Fruit fly (Drosophila melanogaster) whole organism, embryonic: Measurements from ENCODE around the gene Sytbeta.

Experiments used
- Atf6 ChIP-seq: fragments of 200-800 bp; sonication (Bioruptor generic); IDR thresholded peaks from 2 replicates; pipeline ENCODE4 v1.3.6; 2022; ENCODE audit warnings: missing biosample characterization, missing genetic modification characterization
- BEAF-32 ChIP-seq: fragments of 200-800 bp; sonication (Bioruptor generic); optimal IDR thresholded peaks from 3 replicates; lab custom pipeline; 2017; ENCODE audit warnings: missing biosample characterization, missing genetic modification characterization, mild to moderate bottlenecking, moderate library complexity, missing genetic modification reagents
- Blimp-1 ChIP-seq: fragments of 200-800 bp; sonication (Bioruptor generic); optimal IDR thresholded peaks from 3 replicates; lab custom pipeline; 2018; ENCODE audit warnings: missing biosample characterization, missing genetic modification characterization, mild to moderate bottlenecking, moderate library complexity, missing genetic modification reagents
- CG11398 ChIP-seq: fragments of 200-800 bp; sonication (Bioruptor generic); optimal IDR thresholded peaks from 2 replicates; lab custom pipeline; 2016; ENCODE audit warnings: missing biosample characterization, missing genetic modification characterization
- CG11695 ChIP-seq: fragments of 200-800 bp; sonication (Bioruptor generic); IDR thresholded peaks from 3 replicates; pipeline ENCODE4 v1.3.6; 2022; ENCODE audit warnings: missing biosample characterization, missing genetic modification characterization
- CG12104 ChIP-seq: fragments of 200-800 bp; sonication (Bioruptor generic); optimal IDR thresholded peaks from 3 replicates; lab custom pipeline; 2016; ENCODE audit warnings: missing biosample characterization, missing genetic modification characterization
- CG12659 ChIP-seq: fragments of 200-800 bp; sonication (Bioruptor generic); optimal IDR thresholded peaks from 3 replicates; lab custom pipeline; 2017; ENCODE audit warnings: mild to moderate bottlenecking, missing biosample characterization, missing genetic modification reagents, missing genetic modification characterization
- CG12744 ChIP-seq: fragments of 200-800 bp; sonication (Bioruptor generic); optimal IDR thresholded peaks from 2 replicates; lab custom pipeline; 2016; ENCODE audit warnings: missing biosample characterization, missing genetic modification characterization
- CG14014 ChIP-seq: fragments of 200-800 bp; sonication (Bioruptor generic); IDR thresholded peaks from 2 replicates; pipeline ENCODE4 v1.3.6; 2022; ENCODE audit warnings: missing biosample characterization, missing genetic modification characterization
- CG14710 ChIP-seq: fragments of 200-800 bp; sonication (Bioruptor generic); optimal IDR thresholded peaks from 3 replicates; lab custom pipeline; 2019; ENCODE audit warnings: missing biosample characterization, mild to moderate bottlenecking, missing genetic modification characterization, moderate library complexity
- CG14860 ChIP-seq: fragments of 200-800 bp; sonication (Bioruptor generic); IDR thresholded peaks from 3 replicates; pipeline ENCODE4 v1.3.6; 2022; ENCODE audit warnings: missing biosample characterization, missing genetic modification characterization; ENCODE audit not compliant: partially characterized antibody
- CG15073 ChIP-seq: fragments of 200-800 bp; sonication (Bioruptor generic); optimal IDR thresholded peaks from 2 replicates; lab custom pipeline; 2016; ENCODE audit warnings: missing biosample characterization, missing genetic modification characterization
- CG1647 ChIP-seq: fragments of 200-800 bp; sonication (Bioruptor generic); optimal IDR thresholded peaks from 3 replicates; lab custom pipeline; 2016; ENCODE audit warnings: missing biosample characterization, missing genetic modification characterization
- CG17612 ChIP-seq: fragments of 200-800 bp; sonication (Bioruptor generic); IDR thresholded peaks from 2 replicates; pipeline ENCODE4 v1.3.6; 2022; ENCODE audit warnings: missing biosample characterization, missing genetic modification characterization
- CG17802 ChIP-seq: fragments of 200-800 bp; sonication (Bioruptor generic); optimal IDR thresholded peaks from 2 replicates; lab custom pipeline; 2018; ENCODE audit warnings: missing biosample characterization, mild to moderate bottlenecking, missing genetic modification characterization, moderate library complexity
- CG17829 ChIP-seq: fragments of 200-800 bp; optimal IDR thresholded peaks from 2 replicates; lab custom pipeline; 2019; ENCODE audit warnings: missing biosample characterization, mild to moderate bottlenecking, missing genetic modification characterization, moderate library complexity
- CG2116 ChIP-seq: fragments of 200-800 bp; sonication (Bioruptor generic); optimal IDR thresholded peaks from 3 replicates; lab custom pipeline; 2018; ENCODE audit warnings: missing biosample characterization, mild to moderate bottlenecking, missing genetic modification characterization
- CG2889 ChIP-seq: fragments of 200-800 bp; sonication (Bioruptor generic); IDR thresholded peaks from 3 replicates; pipeline ENCODE4 v1.3.6; 2022; ENCODE audit warnings: missing biosample characterization, missing genetic modification characterization
- CG31388 ChIP-seq: fragments of 200-800 bp; sonication (Bioruptor generic); optimal IDR thresholded peaks from 2 replicates; lab custom pipeline; 2016; ENCODE audit warnings: missing biosample characterization, missing genetic modification characterization
- CG7839 ChIP-seq: fragments of 200-800 bp; sonication (Bioruptor generic); optimal IDR thresholded peaks from 3 replicates; lab custom pipeline; 2018; ENCODE audit warnings: missing biosample characterization, mild to moderate bottlenecking, missing genetic modification characterization, moderate library complexity
- CG8388 ChIP-seq: fragments of 200-800 bp; sonication (Bioruptor generic); optimal IDR thresholded peaks from 2 replicates; lab custom pipeline; 2019; ENCODE audit warnings: missing biosample characterization, mild to moderate bottlenecking, missing genetic modification characterization, moderate library complexity
- CG9215 ChIP-seq: fragments of 200-800 bp; sonication (Bioruptor generic); IDR thresholded peaks from 2 replicates; pipeline ENCODE4 v1.3.6; 2022; ENCODE audit warnings: missing biosample characterization, missing genetic modification characterization
- CG9727 ChIP-seq: fragments of 200-800 bp; sonication (Bioruptor generic); optimal IDR thresholded peaks from 3 replicates; lab custom pipeline; 2017; ENCODE audit warnings: missing biosample characterization, mild to moderate bottlenecking, missing genetic modification characterization
- Dbx ChIP-seq: fragments of 200-800 bp; sonication (Bioruptor generic); IDR thresholded peaks from 3 replicates; pipeline ENCODE4 v1.3.6; 2022; ENCODE audit warnings: missing biosample characterization, missing genetic modification characterization
- Doc2 ChIP-seq: fragments of 200-800 bp; sonication (Bioruptor generic); IDR thresholded peaks from 2 replicates; pipeline ENCODE4 v1.3.6; 2022; ENCODE audit warnings: missing biosample characterization, missing genetic modification characterization
- Gug ChIP-seq: fragments of 200-800 bp; sonication (Bioruptor generic); IDR thresholded peaks from 4 replicates; pipeline ENCODE4 v1.3.6; 2022; ENCODE audit warnings: missing biosample characterization, missing genetic modification characterization
- HLH54F ChIP-seq: fragments of 200-800 bp; sonication (Bioruptor generic); optimal IDR thresholded peaks from 3 replicates; lab custom pipeline; 2016; ENCODE audit warnings: missing biosample characterization, missing genetic modification characterization
- HLHmδ ChIP-seq: fragments of 200-800 bp; sonication (Bioruptor generic); optimal IDR thresholded peaks from 2 replicates; lab custom pipeline; 2018; ENCODE audit warnings: missing biosample characterization, mild to moderate bottlenecking, missing genetic modification characterization, moderate library complexity
- MBD-R2 ChIP-seq: fragments of 200-800 bp; sonication (Bioruptor generic); IDR thresholded peaks from 2 replicates; pipeline ENCODE4 v1.3.6; 2022; ENCODE audit warnings: missing biosample characterization, missing genetic modification characterization
- Poxn ChIP-seq: fragments of 200-800 bp; sonication (Bioruptor generic); IDR thresholded peaks from 2 replicates; pipeline ENCODE4 v1.3.6; 2022; ENCODE audit warnings: missing biosample characterization, missing genetic modification characterization
- Six4 ChIP-seq: fragments of 200-800 bp; sonication (Bioruptor generic); optimal IDR thresholded peaks from 2 replicates; lab custom pipeline; 2016; ENCODE audit warnings: missing biosample characterization, missing genetic modification characterization
- Sry-δ ChIP-seq: fragments of 200-800 bp; sonication (Bioruptor generic); optimal IDR thresholded peaks from 2 replicates; lab custom pipeline; 2016; ENCODE audit warnings: missing biosample characterization, missing genetic modification characterization
- Stat92E ChIP-seq, 3 experiments: fragments of >200 bp in 2 of 3; fragments of 200-800 bp in 1 of 3; sonication (Bioruptor generic) in 1 of 3; optimal IDR thresholded peaks; 2 replicates each; lab custom pipeline; 2017 to 2019; ENCODE audit warnings: missing biosample characterization in 3 of 3, missing genetic modification characterization in 3 of 3, mild to moderate bottlenecking in 1 of 3, moderate library complexity in 1 of 3
- ato ChIP-seq: fragments of 200-800 bp; sonication (Bioruptor generic); IDR thresholded peaks from 2 replicates; pipeline ENCODE4 v1.3.6; 2022; ENCODE audit warnings: missing biosample characterization, missing genetic modification characterization; ENCODE audit not compliant: partially characterized antibody
- gcm ChIP-seq: fragments of 200-800 bp; sonication (Bioruptor generic); optimal IDR thresholded peaks from 2 replicates; lab custom pipeline; 2019; ENCODE audit warnings: missing biosample characterization, mild to moderate bottlenecking, missing genetic modification characterization, moderate library complexity
- ind ChIP-seq: fragments of 200-800 bp; sonication (Bioruptor generic); optimal IDR thresholded peaks from 3 replicates; lab custom pipeline; 2016; ENCODE audit warnings: missing biosample characterization, missing genetic modification characterization
- knrl ChIP-seq: fragments of 200-800 bp; sonication (Bioruptor generic); IDR thresholded peaks from 3 replicates; pipeline ENCODE4 v1.3.6; 2022; ENCODE audit warnings: missing biosample characterization, missing genetic modification characterization; ENCODE audit not compliant: partially characterized antibody
- lab ChIP-seq: fragments of 200-800 bp; sonication (Bioruptor generic); optimal IDR thresholded peaks from 3 replicates; lab custom pipeline; 2017; ENCODE audit warnings: missing biosample characterization, missing genetic modification characterization, mild to moderate bottlenecking, moderate library complexity, missing genetic modification reagents
- lmd ChIP-seq: fragments of 200-800 bp; sonication (Bioruptor generic); IDR thresholded peaks from 2 replicates; pipeline ENCODE4 v1.3.6; 2022; ENCODE audit warnings: missing biosample characterization, missing genetic modification characterization
- mld ChIP-seq: fragments of 200-800 bp; sonication (Bioruptor generic); IDR thresholded peaks from 3 replicates; pipeline ENCODE4 v1.3.6; 2022; ENCODE audit warnings: missing biosample characterization, missing genetic modification characterization; ENCODE audit not compliant: partially characterized antibody
- pan ChIP-seq, 4 experiments: fragments of >200 bp in 3 of 4; fragments of 200-800 bp in 1 of 4; sonication (Bioruptor generic) in 1 of 4; optimal IDR thresholded peaks in 3 of 4; IDR thresholded peaks in 1 of 4; 2 replicates each; pipeline versions ENCODE4 v1.3.6 to Lab custom; 2017 to 2022; ENCODE audit warnings: missing biosample characterization in 2 of 4, missing genetic modification characterization in 2 of 4, mixed read lengths in 1 of 4
- phol ChIP-seq: fragments of 200-800 bp; sonication (Bioruptor generic); optimal IDR thresholded peaks from 3 replicates; lab custom pipeline; 2018; ENCODE audit warnings: missing biosample characterization, mild to moderate bottlenecking, missing genetic modification characterization, moderate library complexity
- row ChIP-seq: fragments of 200-800 bp; sonication (Bioruptor generic); IDR thresholded peaks from 3 replicates; pipeline ENCODE4 v1.3.6; 2022; ENCODE audit warnings: missing biosample characterization, missing genetic modification characterization
- salm ChIP-seq: fragments of 200-800 bp; sonication (Bioruptor generic); optimal IDR thresholded peaks from 2 replicates; lab custom pipeline; 2018; ENCODE audit warnings: missing biosample characterization, mild to moderate bottlenecking, missing genetic modification characterization
- sob ChIP-seq: fragments of 200-800 bp; sonication (Bioruptor generic); IDR thresholded peaks from 2 replicates; pipeline ENCODE4 v1.3.6; 2022; ENCODE audit warnings: missing biosample characterization, missing genetic modification characterization
- stc ChIP-seq: fragments of 200-800 bp; sonication (Bioruptor generic); IDR thresholded peaks from 2 replicates; pipeline ENCODE4 v1.3.6; 2022; ENCODE audit warnings: missing biosample characterization, missing genetic modification characterization
- stwl ChIP-seq: fragments of 200-800 bp; sonication (Bioruptor generic); optimal IDR thresholded peaks from 3 replicates; lab custom pipeline; 2018; ENCODE audit warnings: missing biosample characterization, mild to moderate bottlenecking, missing genetic modification characterization, moderate library complexity
- vvl ChIP-seq: fragments of 200-800 bp; sonication (Bioruptor generic); IDR thresholded peaks from 2 replicates; pipeline ENCODE4 v1.3.6; 2022; ENCODE audit warnings: missing biosample characterization, missing genetic modification characterization

The Sytbeta gene

dm6 chr3L:14999284-15000019, 65.3 kb downstream of the Sytbeta start, which contains the start of the genes mRpL39 and Prosbeta2 (continued):
- TF ChIP-seq CG2116 (GFP tag; lab: Kevin White, UChicago) = peak; percentile 46
- peak; percentile 76 for TF ChIP-seq mld (GFP tag; lab: Robert Waterston, UW)
- peak; percentile 54 for TF ChIP-seq Atf6 (GFP tag; lab: Robert Waterston, UW)
- peak; percentile 79 for TF ChIP-seq sob (GFP tag; lab: Robert Waterston, UW)
- TF ChIP-seq CG12744 (GFP tag; lab: Kevin White, UChicago) = no peak
- TF ChIP-seq salm = no peak
- peak; percentile 69 for TF ChIP-seq Blimp-1 (GFP tag; lab: Kevin White, UChicago)
- TF ChIP-seq vvl (GFP tag; lab: Robert Waterston, UW) = peak; percentile 83
- peak; percentile 73 for TF ChIP-seq lab (GFP tag; lab: Kevin White, UChicago)
- peak; percentile 75 for TF ChIP-seq lmd (GFP tag; lab: Robert Waterston, UW)
- peak; percentile 67 for TF ChIP-seq BEAF-32 (GFP tag; lab: Kevin White, UChicago)
- peak; percentile 60 for TF ChIP-seq Six4 (GFP tag; lab: Kevin White, UChicago)
- peak; percentile 7 for TF ChIP-seq CG12104 (GFP tag; lab: Kevin White, UChicago)
- no peak for TF ChIP-seq CG17612 (GFP tag; lab: Robert Waterston, UW)
- TF ChIP-seq CG12659 (GFP tag; lab: Kevin White, UChicago) = no peak
- peak; percentile 14 for TF ChIP-seq CG31388 (GFP tag; lab: Kevin White, UChicago)
- peak; percentile 90 for TF ChIP-seq CG14710 (tag; lab: Kevin White, UChicago)
- TF ChIP-seq CG2889 (GFP tag; lab: Robert Waterston, UW) = no peak
- peak; percentile 86 for TF ChIP-seq ato
- TF ChIP-seq CG17829 (tag; lab: Kevin White, UChicago) = peak; percentile 79
- TF ChIP-seq Sry-δ (GFP tag; lab: Kevin White, UChicago) = peak; percentile 92
- TF ChIP-seq pan (optimal IDR thresholded peaks at IDR 0.05; lab: Kevin White, UChicago) = no peak
- peak in 1 of 2 experiments; percentile 78 for TF ChIP-seq pan (GFP tag; optimal IDR thresholded peaks at IDR 0.05 in 1 of 2, IDR thresholded peaks at IDR 0.05 in 1 of 2)
- TF ChIP-seq ind (GFP tag; lab: Kevin White, UChicago) = peak; percentile 34
- peak; percentile 47 for TF ChIP-seq CG9727 (GFP tag; lab: Kevin White, UChicago)
- TF ChIP-seq CG9215 (GFP tag; lab: Robert Waterston, UW) = peak; percentile 83
- TF ChIP-seq Dbx (GFP tag; lab: Robert Waterston, UW) = peak; percentile 82
- TF ChIP-seq Doc2 = no peak
- TF ChIP-seq phol (tag; lab: Kevin White, UChicago) = peak; percentile 58
- TF ChIP-seq stwl (tag; lab: Kevin White, UChicago) = peak; percentile 68
- TF ChIP-seq Stat92E (GFP tag; optimal IDR thresholded peaks at IDR 0.05; lab: Kevin White, UChicago) = no peak
- peak; percentile 62 for TF ChIP-seq stc
- no peak for TF ChIP-seq CG1647
- peak; percentile 98 for TF ChIP-seq CG14860 (GFP tag; lab: Robert Waterston, UW)
- peak; percentile 73; the same call in 3 of the 4 replicates for TF ChIP-seq Gug (GFP tag; lab: Robert Waterston, UW)
- TF ChIP-seq knrl (GFP tag; lab: Robert Waterston, UW) = peak; percentile 99
- TF ChIP-seq CG8388 (GFP tag; lab: Kevin White, UChicago) = peak; percentile 9
- no peak for TF ChIP-seq HLHmδ
- peak; percentile 30; the same call in 1 of the 2 replicates for TF ChIP-seq CG14014 (GFP tag; lab: Robert Waterston, UW)
- TF ChIP-seq CG7839 = peak; percentile 50
- no peak for TF ChIP-seq HLH54F (GFP tag; lab: Kevin White, UChicago)
- no peak for TF ChIP-seq CG11398 (GFP tag; lab: Kevin White, UChicago)
- peak; percentile 90 for TF ChIP-seq row (GFP tag; lab: Robert Waterston, UW)
- peak; percentile 69 for TF ChIP-seq MBD-R2 (GFP tag; lab: Robert Waterston, UW)
- TF ChIP-seq Poxn (GFP tag; lab: Robert Waterston, UW) = peak; percentile 46; the same call in 1 of the 2 replicates
- TF ChIP-seq gcm (GFP tag; lab: Kevin White, UChicago) = peak; percentile 37
- TF ChIP-seq CG17802 (tag; lab: Kevin White, UChicago) = no peak
- TF ChIP-seq CG15073 = no peak
- peak; percentile 61; the same call in 2 of the 3 replicates for TF ChIP-seq CG11695 (GFP tag; lab: Robert Waterston, UW)
